Comparison of ENCODE assay signal across 3 worm cellular contexts in genomic region chrIV:1659045-1659741, ce11.
TF ChIP-seq lines count a peak whose summit lies in the region.

Gene rps-28 (plus strand): TSS chrIV:1659691.

TF ChIP-seq in whole organism, L1 larva, 84 proteins besides CTCF, POLR2A, EP300 and RAD21 (continued from another document and continues in another):
- TF ChIP-seq nhr-20 (tag; optimal IDR thresholded peaks at IDR 0.05; lab: Kevin White, UChicago) (peak; percentile 98), lin-14 (GFP tag; optimal IDR thresholded peaks at IDR 0.05; lab: Kevin White, UChicago) (peak; percentile 98), tlp-1 (tag; optimal IDR thresholded peaks at IDR 0.05; lab: Kevin White, UChicago) (no peak), jun-1 (tag; optimal IDR thresholded peaks at IDR 0.05; lab: Kevin White, UChicago) (peak; percentile 92), nhr-76 (tag; optimal IDR thresholded peaks at IDR 0.05; lab: Kevin White, UChicago) (no peak), aha-1 (tag; optimal IDR thresholded peaks at IDR 0.05; lab: Kevin White, UChicago) (peak; percentile 93), fkh-8 (tag; optimal IDR thresholded peaks at IDR 0.05; lab: Kevin White, UChicago) (peak; percentile 99), swsn-7 (tag; optimal IDR thresholded peaks at IDR 0.05; lab: Kevin White, UChicago) (peak; percentile 98), efl-1 (optimal IDR thresholded peaks at IDR 0.05; lab: Kevin White, UChicago) (peak; percentile 92 to 95), efl-1 (GFP tag; optimal IDR thresholded peaks at IDR 0.05 in 1 of 2; lab: Kevin White, UChicago) (peak; percentile 87 to 98), nhr-90 (tag; optimal IDR thresholded peaks at IDR 0.05; lab: Kevin White, UChicago; ENCODE audit: poor library complexity) (peak; percentile 98), hlh-17 (GFP tag; optimal IDR thresholded peaks at IDR 0.05; lab: Kevin White, UChicago; ENCODE audit: borderline replicate concordance) (no peak), isw-1 (GFP tag; IDR thresholded peaks at IDR 0.05; lab: Robert Waterston, UW) (peak; percentile 97), lin-35 (GFP tag; optimal IDR thresholded peaks at IDR 0.05; lab: Kevin White, UChicago) (peak; percentile 94 to 95), nhr-28 (tag; optimal IDR thresholded peaks at IDR 0.05; lab: Kevin White, UChicago) (no peak), ceh-8 (GFP tag; optimal IDR thresholded peaks at IDR 0.05; lab: Kevin White, UChicago) (peak; percentile 94), unc-30 (tag; optimal IDR thresholded peaks at IDR 0.05; lab: Kevin White, UChicago) (peak; percentile 38), ztf-4 (tag; optimal IDR thresholded peaks at IDR 0.05; lab: Kevin White, UChicago) (peak; percentile 96), dsc-1 (tag; optimal IDR thresholded peaks at IDR 0.05; lab: Kevin White, UChicago) (peak; percentile 97), snpc-4 (tag; optimal IDR thresholded peaks at IDR 0.05; lab: Kevin White, UChicago) (peak; percentile 92), ceh-82 (tag; optimal IDR thresholded peaks at IDR 0.05; lab: Kevin White, UChicago) (peak; percentile 98 to 99 (median 98)), C16A3.4 (tag; optimal IDR thresholded peaks at IDR 0.05; lab: Kevin White, UChicago) (peak; percentile 99), nhr-84 (tag; optimal IDR thresholded peaks at IDR 0.05; lab: Kevin White, UChicago) (peak; percentile 2), unc-62 (GFP tag; optimal IDR thresholded peaks at IDR 0.05; lab: Kevin White, UChicago) (peak; percentile 2), fkh-10 (GFP tag; optimal IDR thresholded peaks at IDR 0.05; lab: Kevin White, UChicago) (peak; percentile 96), hlh-4 (tag; optimal IDR thresholded peaks at IDR 0.05; lab: Kevin White, UChicago) (no peak), sup-37 (GFP tag; optimal IDR thresholded peaks at IDR 0.05; lab: Kevin White, UChicago) (peak; percentile 77), C34B4.2 (tag; optimal IDR thresholded peaks at IDR 0.05; lab: Kevin White, UChicago) (peak; percentile 39), elt-2 (tag; optimal IDR thresholded peaks at IDR 0.05; lab: Kevin White, UChicago) (peak; percentile 74), alr-1 (tag; optimal IDR thresholded peaks at IDR 0.05; lab: Kevin White, UChicago; ENCODE audit: borderline replicate concordance) (no peak), fkh-4 (tag; optimal IDR thresholded peaks at IDR 0.05; lab: Kevin White, UChicago; ENCODE audit: borderline replicate concordance) (peak; percentile 75), mab-9 (GFP tag; IDR thresholded peaks at IDR 0.05; lab: Robert Waterston, UW) (peak; percentile 83), pax-3 (tag; optimal IDR thresholded peaks at IDR 0.05; lab: Kevin White, UChicago) (peak; percentile 96), grh-1 (GFP tag; IDR thresholded peaks at IDR 0.05; lab: Robert Waterston, UW) (peak; percentile 92), ama-1 (optimal IDR thresholded peaks at IDR 0.05; lab: Kevin White, UChicago) (peak; percentile 71), nhr-77 (tag; optimal IDR thresholded peaks at IDR 0.05; lab: Kevin White, UChicago) (peak; percentile 98), xbp-1 (tag; optimal IDR thresholded peaks at IDR 0.05; lab: Kevin White, UChicago) (peak; percentile 97), tbx-2 (tag; optimal IDR thresholded peaks at IDR 0.05; lab: Kevin White, UChicago) (peak; percentile 96), skn-1 (tag; optimal IDR thresholded peaks at IDR 0.05; lab: Kevin White, UChicago) (peak; percentile 98), nhr-237 (tag; optimal IDR thresholded peaks at IDR 0.05; lab: Kevin White, UChicago) (peak; percentile 93), ceh-63 (GFP tag; optimal IDR thresholded peaks at IDR 0.05; lab: Kevin White, UChicago) (no peak), lir-3 (tag; optimal IDR thresholded peaks at IDR 0.05; lab: Kevin White, UChicago; ENCODE audit: poor library complexity) (peak; percentile 90), irx-1 (tag; optimal IDR thresholded peaks at IDR 0.05; lab: Kevin White, UChicago) (peak; percentile 88)

TF ChIP-seq in whole organism, L3 larva, 47 proteins besides CTCF, POLR2A, EP300 and RAD21 (continued from another document):
- TF ChIP-seq ama-1 (optimal IDR thresholded peaks at IDR 0.05; lab: Kevin White, UChicago) (peak; percentile 80), elt-3 (tag; optimal IDR thresholded peaks at IDR 0.05; lab: Kevin White, UChicago) (peak in 1 of 3 experiments; percentile 90), lin-39 (tag; optimal IDR thresholded peaks at IDR 0.05; lab: Kevin White, UChicago) (peak; percentile 100), elt-2 (tag; optimal IDR thresholded peaks at IDR 0.05; lab: Kevin White, UChicago) (peak; percentile 86), fkh-10 (GFP tag; optimal IDR thresholded peaks at IDR 0.05; lab: Kevin White, UChicago) (peak; percentile 95), R02D3.7 (tag; optimal IDR thresholded peaks at IDR 0.05; lab: Kevin White, UChicago) (peak; percentile 89), nhr-12 (tag; optimal IDR thresholded peaks at IDR 0.05; lab: Kevin White, UChicago) (no peak), skn-1 (tag; optimal IDR thresholded peaks at IDR 0.05; lab: Kevin White, UChicago) (peak; percentile 91), pha-4 (tag; optimal IDR thresholded peaks at IDR 0.05; lab: Kevin White, UChicago) (peak; percentile 99), nhr-11 (tag; optimal IDR thresholded peaks at IDR 0.05; lab: Kevin White, UChicago) (peak; percentile 92), ceh-28 (tag; optimal IDR thresholded peaks at IDR 0.05; lab: Kevin White, UChicago) (peak; percentile 91), egl-27 (tag; optimal IDR thresholded peaks at IDR 0.05; lab: Kevin White, UChicago) (peak; percentile 80), nhr-25 (tag; optimal IDR thresholded peaks at IDR 0.05; lab: Kevin White, UChicago) (peak; percentile 98), ceh-82 (tag; optimal IDR thresholded peaks at IDR 0.05; lab: Kevin White, UChicago) (peak; percentile 90), mdl-1 (tag; optimal IDR thresholded peaks at IDR 0.05; lab: Kevin White, UChicago) (no peak), nhr-76 (tag; optimal IDR thresholded peaks at IDR 0.05; lab: Kevin White, UChicago) (peak; percentile 54), fkh-2 (tag; optimal IDR thresholded peaks at IDR 0.05; lab: Kevin White, UChicago) (no peak), nhr-67 (tag; optimal IDR thresholded peaks at IDR 0.05; lab: Kevin White, UChicago) (peak; percentile 45), ceh-16 (tag; optimal IDR thresholded peaks at IDR 0.05; lab: Kevin White, UChicago) (no peak), nhr-237 (tag; optimal IDR thresholded peaks at IDR 0.05; lab: Kevin White, UChicago) (no peak), nhr-43 (tag; optimal IDR thresholded peaks at IDR 0.05; lab: Kevin White, UChicago; ENCODE audit: poor library complexity, severe bottlenecking) (peak; percentile 95), hmg-11 (tag; optimal IDR thresholded peaks at IDR 0.05; lab: Kevin White, UChicago) (peak; percentile 91), ZK546.5 (tag; optimal IDR thresholded peaks at IDR 0.05; lab: Kevin White, UChicago) (peak; percentile 54), ztf-4 (tag; optimal IDR thresholded peaks at IDR 0.05; lab: Kevin White, UChicago) (peak; percentile 89), daf-12 (tag; optimal IDR thresholded peaks at IDR 0.05; lab: Kevin White, UChicago) (no peak), egl-5 (tag; optimal IDR thresholded peaks at IDR 0.05; lab: Kevin White, UChicago) (peak; percentile 100), sea-2 (GFP tag; optimal IDR thresholded peaks at IDR 0.05; lab: Kevin White, UChicago) (peak; percentile 29)

TF ChIP-seq in whole organism, young adult, 124 proteins besides CTCF, POLR2A, EP300 and RAD21 (continued from another document and continues in another):
- TF ChIP-seq snpc-1.3 (tag; optimal IDR thresholded peaks at IDR 0.05; lab: Kevin White, UChicago; ENCODE audit: insufficient read depth) = peak; percentile 84
- TF ChIP-seq ceh-58 (GFP tag; IDR thresholded peaks at IDR 0.05; lab: Robert Waterston, UW) = no peak
- peak; percentile 97 for TF ChIP-seq F23B12.7 (tag; optimal IDR thresholded peaks at IDR 0.05; lab: Kevin White, UChicago; ENCODE audit: insufficient read depth)
- TF ChIP-seq mxl-1 (tag; optimal IDR thresholded peaks at IDR 0.05; lab: Kevin White, UChicago) = no peak
- TF ChIP-seq F39B2.1 (GFP tag; IDR thresholded peaks at IDR 0.05; lab: Robert Waterston, UW) = no peak
- TF ChIP-seq Y53F4B.3 (GFP tag; IDR thresholded peaks at IDR 0.05; lab: Robert Waterston, UW) = peak; percentile 84
- TF ChIP-seq madf-8 (GFP tag; conservative IDR thresholded peaks at IDR 0.05; lab: Robert Waterston, UW) = peak; percentile 44
- TF ChIP-seq gei-17 (GFP tag; optimal IDR thresholded peaks at IDR 0.05; lab: Kevin White, UChicago) = peak; percentile 47
- TF ChIP-seq mcd-1 (GFP tag; IDR thresholded peaks at IDR 0.05; lab: Robert Waterston, UW) = peak; percentile 92
- TF ChIP-seq T07F8.4 (tag; optimal IDR thresholded peaks at IDR 0.05; lab: Kevin White, UChicago) = peak; percentile 11
- TF ChIP-seq let-526 (GFP tag; IDR thresholded peaks at IDR 0.05; lab: Robert Waterston, UW) = peak; percentile 85
- TF ChIP-seq ceh-40 (GFP tag; IDR thresholded peaks at IDR 0.05; lab: Robert Waterston, UW) = no peak
- TF ChIP-seq hsf-1 (GFP tag; IDR thresholded peaks at IDR 0.05; lab: Robert Waterston, UW) = peak; percentile 75
- TF ChIP-seq lin-35 (GFP tag; optimal IDR thresholded peaks at IDR 0.05; lab: Kevin White, UChicago) = peak in 2 of 3 experiments; percentile 77 to 91
- TF ChIP-seq K11D2.4 (GFP tag; IDR thresholded peaks at IDR 0.05; lab: Robert Waterston, UW) = peak; percentile 92
- no peak for TF ChIP-seq zim-3 (tag; optimal IDR thresholded peaks at IDR 0.05; lab: Kevin White, UChicago)
- no peak for TF ChIP-seq nhr-179 (tag; optimal IDR thresholded peaks at IDR 0.05; lab: Kevin White, UChicago)
- TF ChIP-seq aptf-2 (GFP tag; conservative IDR thresholded peaks at IDR 0.05; lab: Robert Waterston, UW) = 0 out of 2 replicates have a peak, but pooled peaks have one; percentile 47
- peak; percentile 76 for TF ChIP-seq efl-1 (GFP tag; optimal IDR thresholded peaks at IDR 0.05; lab: Kevin White, UChicago)
- no peak; the same call in 1 of the 2 replicates for TF ChIP-seq Y79H2A.3 (GFP tag; conservative IDR thresholded peaks at IDR 0.05; lab: Robert Waterston, UW)
- no peak for TF ChIP-seq sptf-2 (GFP tag; optimal IDR thresholded peaks at IDR 0.05; lab: Kevin White, UChicago)
- no peak for TF ChIP-seq T26A5.8 (tag; optimal IDR thresholded peaks at IDR 0.05; lab: Kevin White, UChicago)
- TF ChIP-seq ztf-6 (GFP tag; IDR thresholded peaks at IDR 0.05; lab: Robert Waterston, UW) = peak; percentile 83; the same call in 1 of the 2 replicates
- peak; percentile 98 for TF ChIP-seq dox-1 (GFP tag; IDR thresholded peaks at IDR 0.05; lab: Robert Waterston, UW)
- TF ChIP-seq F10E7.11 (tag; optimal IDR thresholded peaks at IDR 0.05; lab: Kevin White, UChicago) = no peak
- peak; percentile 76 for TF ChIP-seq snpc-3.4 (tag; optimal IDR thresholded peaks at IDR 0.05; lab: Kevin White, UChicago)
- peak; percentile 94 for TF ChIP-seq ekl-4 (GFP tag; IDR thresholded peaks at IDR 0.05; lab: Robert Waterston, UW)
- no peak for TF ChIP-seq fkh-3 (tag; optimal IDR thresholded peaks at IDR 0.05; lab: Kevin White, UChicago)
- peak; percentile 67 for TF ChIP-seq B0035.1 (tag; optimal IDR thresholded peaks at IDR 0.05; lab: Kevin White, UChicago)
- TF ChIP-seq akir-1 (GFP tag; optimal IDR thresholded peaks at IDR 0.05; lab: Kevin White, UChicago) = no peak
- peak; percentile 81 for TF ChIP-seq ztf-18 (tag; optimal IDR thresholded peaks at IDR 0.05; lab: Kevin White, UChicago)
- no peak for TF ChIP-seq ccch-3 (GFP tag; optimal IDR thresholded peaks at IDR 0.05; lab: Kevin White, UChicago)
- TF ChIP-seq ceh-79 (tag; optimal IDR thresholded peaks at IDR 0.05; lab: Kevin White, UChicago) = no peak
- no peak for TF ChIP-seq hlh-12 (tag; optimal IDR thresholded peaks at IDR 0.05; lab: Kevin White, UChicago)
- peak; percentile 67 for TF ChIP-seq snpc-4 (GFP tag; optimal IDR thresholded peaks at IDR 0.05; lab: Kevin White, UChicago)
- peak; percentile 80 to 86 (median 82) for TF ChIP-seq snpc-4 (tag; optimal IDR thresholded peaks at IDR 0.05; lab: Kevin White, UChicago)
- peak; percentile 17 for TF ChIP-seq F52B5.7 (tag; optimal IDR thresholded peaks at IDR 0.05; lab: Kevin White, UChicago)
- TF ChIP-seq rec-8 (tag; optimal IDR thresholded peaks at IDR 0.05; lab: Kevin White, UChicago) = peak; percentile 27 to 29
- TF ChIP-seq unc-62 (GFP tag; optimal IDR thresholded peaks at IDR 0.05; lab: Kevin White, UChicago) = no peak
- peak; percentile 49 for TF ChIP-seq rpc-1 (optimal IDR thresholded peaks at IDR 0.05; lab: Kevin White, UChicago)
- TF ChIP-seq rpc-1 (tag; optimal IDR thresholded peaks at IDR 0.05; lab: Kevin White, UChicago) = no peak
- peak; percentile 86 for TF ChIP-seq B0019.2 (GFP tag; conservative IDR thresholded peaks at IDR 0.05; lab: Robert Waterston, UW)
- TF ChIP-seq him-1 (tag; optimal IDR thresholded peaks at IDR 0.05; lab: Kevin White, UChicago) = peak; percentile 23
- TF ChIP-seq ceh-100 (GFP tag; IDR thresholded peaks at IDR 0.05; lab: Robert Waterston, UW) = peak; percentile 94
- no peak for TF ChIP-seq F57C9.4 (tag; optimal IDR thresholded peaks at IDR 0.05; lab: Kevin White, UChicago)
- TF ChIP-seq Y67H2A.10 (GFP tag; conservative IDR thresholded peaks at IDR 0.05; lab: Robert Waterston, UW) = peak; percentile 85
- TF ChIP-seq dpl-1 (GFP tag; optimal IDR thresholded peaks at IDR 0.05; lab: Kevin White, UChicago) = peak; percentile 77
- peak; percentile 94 for TF ChIP-seq lin-40 (tag; optimal IDR thresholded peaks at IDR 0.05; lab: Kevin White, UChicago)
- peak; percentile 90 for TF ChIP-seq madf-10 (tag; optimal IDR thresholded peaks at IDR 0.05; lab: Kevin White, UChicago)
- TF ChIP-seq nfya-2 (GFP tag; IDR thresholded peaks at IDR 0.05; lab: Robert Waterston, UW) = no peak
- no peak for TF ChIP-seq dpff-1 (tag; optimal IDR thresholded peaks at IDR 0.05; lab: Kevin White, UChicago)
- TF ChIP-seq zfh-2 (GFP tag; conservative IDR thresholded peaks at IDR 0.05; lab: Robert Waterston, UW) = peak; percentile 95
- TF ChIP-seq F55B11.4 (tag; optimal IDR thresholded peaks at IDR 0.05; lab: Kevin White, UChicago; ENCODE audit: borderline replicate concordance, insufficient read depth) = no peak
- peak; percentile 91 for TF ChIP-seq madf-6 (GFP tag; IDR thresholded peaks at IDR 0.05; lab: Robert Waterston, UW)
- no peak for TF ChIP-seq F57A8.1 (GFP tag; optimal IDR thresholded peaks at IDR 0.05; lab: Kevin White, UChicago)
- TF ChIP-seq Y56A3A.18 (GFP tag; IDR thresholded peaks at IDR 0.05; lab: Robert Waterston, UW) = no peak
- TF ChIP-seq Y53G8AR.9 (GFP tag; conservative IDR thresholded peaks at IDR 0.05; lab: Robert Waterston, UW) = peak; percentile 93
- TF ChIP-seq egl-44 (GFP tag; IDR thresholded peaks at IDR 0.05; lab: Robert Waterston, UW) = peak; percentile 65; the same call in 1 of the 2 replicates
- peak; percentile 67 for TF ChIP-seq nhr-90 (tag; optimal IDR thresholded peaks at IDR 0.05; lab: Kevin White, UChicago)
- TF ChIP-seq unc-130 (GFP tag; optimal IDR thresholded peaks at IDR 0.05; lab: Kevin White, UChicago) = peak; percentile 81
- peak; percentile 31; the same call in 1 of the 2 replicates for TF ChIP-seq C17E4.6 (GFP tag; IDR thresholded peaks at IDR 0.05; lab: Robert Waterston, UW)
- peak; percentile 65 for TF ChIP-seq die-1 (tag; optimal IDR thresholded peaks at IDR 0.05; lab: Kevin White, UChicago)
- peak; percentile 86 for TF ChIP-seq lsl-1 (GFP tag; optimal IDR thresholded peaks at IDR 0.05; lab: Kevin White, UChicago)
- peak; percentile 83 for TF ChIP-seq hmg-1.2 (GFP tag; IDR thresholded peaks at IDR 0.05; lab: Robert Waterston, UW)
- no peak for TF ChIP-seq nfya-1 (tag; optimal IDR thresholded peaks at IDR 0.05; lab: Kevin White, UChicago; ENCODE audit: borderline replicate concordance, insufficient read depth)
- TF ChIP-seq sea-2 (GFP tag; IDR thresholded peaks at IDR 0.05; lab: Robert Waterston, UW) = no peak
- TF ChIP-seq ceh-27 (GFP tag; optimal IDR thresholded peaks at IDR 0.05; lab: Kevin White, UChicago) = peak; percentile 92
- no peak for TF ChIP-seq aptf-3 (GFP tag; IDR thresholded peaks at IDR 0.05; lab: Robert Waterston, UW)
- TF ChIP-seq athp-1 (tag; optimal IDR thresholded peaks at IDR 0.05; lab: Kevin White, UChicago) = peak; percentile 99
- peak; percentile 76 for TF ChIP-seq chd-7 (tag; optimal IDR thresholded peaks at IDR 0.05; lab: Kevin White, UChicago)
